Fruit fly (Drosophila melanogaster): ENCODE measurements around the gene Hexo2.

Gene Hexo2

DNA sequence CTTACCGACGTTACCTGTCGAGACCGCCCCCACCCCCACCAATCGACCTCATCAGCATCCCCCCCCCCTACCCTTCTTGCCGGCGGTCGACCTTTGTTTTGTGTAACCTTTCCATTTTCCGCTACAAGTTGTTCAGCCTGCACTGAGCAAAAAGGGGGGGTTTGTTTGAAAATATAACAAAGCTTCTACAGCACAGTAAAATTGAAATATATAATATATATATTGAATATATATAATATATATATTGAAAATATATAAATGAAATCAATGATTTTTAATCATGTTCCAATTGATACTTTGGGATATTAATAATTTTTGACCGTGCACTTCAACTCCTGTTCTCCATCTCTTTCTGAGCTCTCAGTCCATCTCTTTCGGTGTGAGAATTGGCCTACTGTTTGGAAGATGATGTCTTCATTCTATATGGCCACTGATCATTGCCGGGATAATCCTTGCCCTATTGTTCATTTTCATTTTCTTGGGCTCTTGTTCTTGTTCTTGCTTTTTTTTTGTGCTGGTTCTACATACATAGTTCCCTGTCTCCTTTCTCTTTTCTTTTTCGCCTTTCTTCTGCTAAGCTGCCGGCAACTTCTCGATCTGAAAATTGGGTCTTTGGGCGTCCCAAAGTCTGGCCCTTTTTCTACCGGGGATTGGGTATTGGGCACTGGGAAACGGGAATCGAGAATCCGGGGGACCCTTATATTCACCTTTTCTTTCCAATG lies 43.7 kb upstream of the Hexo2 start:
- TF ChIP-seq fkh (GFP tag; optimal IDR thresholded peaks at IDR 0.05) (no peak), OdsH (GFP tag; optimal IDR thresholded peaks at IDR 0.05) (no peak), CG3919 (GFP tag; optimal IDR thresholded peaks at IDR 0.05) (no peak)

DNA sequence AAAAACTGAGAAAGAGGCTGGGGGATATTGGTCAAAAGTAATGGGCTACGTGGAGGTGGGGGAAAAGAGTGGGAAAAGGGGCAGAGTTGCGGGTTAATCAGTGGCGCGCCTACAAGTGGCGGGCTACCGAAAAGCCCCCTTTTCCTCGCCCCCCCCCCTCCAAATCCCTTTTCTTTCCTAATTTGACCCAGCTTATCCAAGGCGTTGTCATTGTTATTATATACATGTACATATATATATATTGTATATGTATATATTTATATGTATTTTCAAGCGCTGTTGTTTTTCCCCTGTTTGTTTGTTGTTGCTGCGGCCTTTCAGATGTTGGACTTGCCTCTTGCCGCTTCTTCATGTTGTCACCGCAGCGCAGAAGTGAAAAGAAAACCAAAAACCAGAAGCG lies 42.4 kb upstream of the Hexo2 start:
- TF ChIP-seq Hr38 (GFP tag; optimal IDR thresholded peaks at IDR 0.05) (no peak), CG11294 (GFP tag; IDR thresholded peaks at IDR 0.05) (no peak), cyc (GFP tag; optimal IDR thresholded peaks at IDR 0.05) (no peak), Sox102F (GFP tag; optimal IDR thresholded peaks at IDR 0.05) (no peak), achi (GFP tag; optimal IDR thresholded peaks at IDR 0.05) (no peak), CG11902 (GFP tag; optimal IDR thresholded peaks at IDR 0.05) (no peak), Gug (GFP tag; IDR thresholded peaks at IDR 0.05) (no peak), vri (GFP tag; optimal IDR thresholded peaks at IDR 0.05) (no peak), CG3919 (GFP tag; optimal IDR thresholded peaks at IDR 0.05) (no peak), CG34406 (GFP tag; optimal IDR thresholded peaks at IDR 0.05) (no peak), Met (GFP tag; optimal IDR thresholded peaks at IDR 0.05) (no peak), CG6163 (GFP tag; IDR thresholded peaks at IDR 0.05) (no peak), OdsH (GFP tag; optimal IDR thresholded peaks at IDR 0.05) (no peak), CG6854 (GFP tag; optimal IDR thresholded peaks at IDR 0.05) (no peak), fkh (GFP tag; optimal IDR thresholded peaks at IDR 0.05) (no peak), fd85E (GFP tag; optimal IDR thresholded peaks at IDR 0.05) (no peak), CG10669 (GFP tag; optimal IDR thresholded peaks at IDR 0.05) (no peak)

DNA sequence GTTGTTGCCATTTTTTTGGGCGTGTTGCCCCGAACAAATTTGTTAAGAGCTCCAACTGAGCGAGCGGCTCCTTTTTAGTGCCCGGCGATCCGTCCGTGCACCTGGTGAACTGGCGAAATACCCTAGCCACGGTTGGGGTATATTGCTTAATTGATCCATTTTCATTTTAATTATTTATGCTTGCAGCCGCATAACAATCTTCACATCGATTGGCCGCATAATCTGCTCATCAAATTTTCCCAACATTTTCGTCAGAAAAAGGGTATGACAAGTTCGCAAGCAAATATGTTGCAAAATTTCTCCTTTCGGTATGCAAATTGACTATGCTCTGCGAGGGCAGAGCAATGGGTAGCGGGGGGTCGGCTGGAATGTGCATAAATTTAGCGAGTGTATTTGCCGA lies 41.7 kb upstream of the Hexo2 start:
- TF ChIP-seq Sox102F (GFP tag; optimal IDR thresholded peaks at IDR 0.05) (peak; percentile 69), Eip75B (GFP tag; optimal IDR thresholded peaks at IDR 0.05) (peak; percentile 3), topi (GFP tag; optimal IDR thresholded peaks at IDR 0.05) (peak; percentile 64), fkh (GFP tag; optimal IDR thresholded peaks at IDR 0.05) (no peak), Ets21C (GFP tag; optimal IDR thresholded peaks at IDR 0.05) (peak; percentile 42), CG3919 (GFP tag; optimal IDR thresholded peaks at IDR 0.05) (peak; percentile 3), CG6808 (GFP tag; optimal IDR thresholded peaks at IDR 0.05) (no peak), CG10631 (GFP tag; optimal IDR thresholded peaks at IDR 0.05) (no peak), vri (GFP tag; optimal IDR thresholded peaks at IDR 0.05) (peak; percentile 42), CG8632 (GFP tag; optimal IDR thresholded peaks at IDR 0.05) (no peak), CG1621 (tag; optimal IDR thresholded peaks at IDR 0.05) (no peak), Lpt (GFP tag; optimal IDR thresholded peaks at IDR 0.05) (no peak), CG11902 (GFP tag; optimal IDR thresholded peaks at IDR 0.05) (no peak), CG11762 (GFP tag; optimal IDR thresholded peaks at IDR 0.05; ENCODE audit: insufficient read depth) (no peak), acj6 (GFP tag; optimal IDR thresholded peaks at IDR 0.05) (peak; percentile 25), CG6792 (GFP tag; optimal IDR thresholded peaks at IDR 0.05) (peak; percentile 21), CG4318 (GFP tag; optimal IDR thresholded peaks at IDR 0.05) (no peak), fd59A (GFP tag; optimal IDR thresholded peaks at IDR 0.05) (no peak), Sox14 (GFP tag; optimal IDR thresholded peaks at IDR 0.05) (peak; percentile 34), fd85E (GFP tag; optimal IDR thresholded peaks at IDR 0.05) (no peak), CG6276 (GFP tag; optimal IDR thresholded peaks at IDR 0.05) (no peak), Hr39 (GFP tag; optimal IDR thresholded peaks at IDR 0.05) (peak; percentile 72), achi (GFP tag; optimal IDR thresholded peaks at IDR 0.05) (peak; percentile 6), lz (GFP tag; optimal IDR thresholded peaks at IDR 0.05) (peak; percentile 64), svp (GFP tag) (peak; percentile 87), Met (GFP tag; optimal IDR thresholded peaks at IDR 0.05) (peak; percentile 58), esn (GFP tag; optimal IDR thresholded peaks at IDR 0.05) (peak; percentile 57), pdm3 (GFP tag; optimal IDR thresholded peaks at IDR 0.05) (no peak), cyc (GFP tag; optimal IDR thresholded peaks at IDR 0.05) (peak; percentile 56), dac (GFP tag; optimal IDR thresholded peaks at IDR 0.05) (no peak), CG3032 (tag; optimal IDR thresholded peaks at IDR 0.05) (no peak), Gug (GFP tag; IDR thresholded peaks at IDR 0.05) (no peak), CG9139 (GFP tag; optimal IDR thresholded peaks at IDR 0.05) (no peak), Eip78C (GFP tag) (peak; percentile 83), CG6854 (GFP tag; optimal IDR thresholded peaks at IDR 0.05) (no peak), CG8119 (GFP tag; IDR thresholded peaks at IDR 0.05) (no peak), Eip93F (GFP tag; optimal IDR thresholded peaks at IDR 0.05) (peak; percentile 31), CG31627 (GFP tag; optimal IDR thresholded peaks at IDR 0.05) (peak; percentile 61), CG6163 (GFP tag; IDR thresholded peaks at IDR 0.05) (0 out of 3 replicates have a peak, but pooled peaks have one; percentile 22), spab (GFP tag; optimal IDR thresholded peaks at IDR 0.05) (no peak), Smox (GFP tag; optimal IDR thresholded peaks at IDR 0.05) (peak; percentile 56)
